Fruit fly (Drosophila melanogaster): ENCODE data around the gene asp.

Gene asp

dm6 chr3R:24753561-24754027 is at the start of gene asp:
Gene asp (plus strand): TSS chr3R:24753849.
- no peak for TF ChIP-seq CG17801 (GFP tag; optimal IDR thresholded peaks at IDR 0.05; ENCODE audit: partially characterized antibody)

dm6 chr3R:24712375-24712830 is 41.2 kb upstream of the asp start, which contains the start of the genes CG13627 and CG46316:
Gene CG13627 (plus strand): TSS chr3R:24712780.
Gene CG46316 (plus strand): TSS chr3R:24712780.
- TF ChIP-seq CG17801 (GFP tag; optimal IDR thresholded peaks at IDR 0.05; ENCODE audit: partially characterized antibody): no peak

dm6 chr3R:24717289-24717688 is 36.4 kb upstream of the asp start, which contains the start of gene Polr2L:
Gene Polr2L (plus strand): TSS chr3R:24717511.
- no peak for TF ChIP-seq CG17801 (GFP tag; optimal IDR thresholded peaks at IDR 0.05; ENCODE audit: partially characterized antibody)

- TF ChIP-seq CG17801 (GFP tag; optimal IDR thresholded peaks at IDR 0.05; ENCODE audit: partially characterized antibody): no peak
Measured at dm6 chr3R:24719314-24720290, 34.0 kb upstream of the asp start, which contains the start of the genes CG13630 and tok. Gene CG13630 (minus strand): TSS chr3R:24719364. Gene tok (plus strand): TSS chr3R:24719697.

DNA sequence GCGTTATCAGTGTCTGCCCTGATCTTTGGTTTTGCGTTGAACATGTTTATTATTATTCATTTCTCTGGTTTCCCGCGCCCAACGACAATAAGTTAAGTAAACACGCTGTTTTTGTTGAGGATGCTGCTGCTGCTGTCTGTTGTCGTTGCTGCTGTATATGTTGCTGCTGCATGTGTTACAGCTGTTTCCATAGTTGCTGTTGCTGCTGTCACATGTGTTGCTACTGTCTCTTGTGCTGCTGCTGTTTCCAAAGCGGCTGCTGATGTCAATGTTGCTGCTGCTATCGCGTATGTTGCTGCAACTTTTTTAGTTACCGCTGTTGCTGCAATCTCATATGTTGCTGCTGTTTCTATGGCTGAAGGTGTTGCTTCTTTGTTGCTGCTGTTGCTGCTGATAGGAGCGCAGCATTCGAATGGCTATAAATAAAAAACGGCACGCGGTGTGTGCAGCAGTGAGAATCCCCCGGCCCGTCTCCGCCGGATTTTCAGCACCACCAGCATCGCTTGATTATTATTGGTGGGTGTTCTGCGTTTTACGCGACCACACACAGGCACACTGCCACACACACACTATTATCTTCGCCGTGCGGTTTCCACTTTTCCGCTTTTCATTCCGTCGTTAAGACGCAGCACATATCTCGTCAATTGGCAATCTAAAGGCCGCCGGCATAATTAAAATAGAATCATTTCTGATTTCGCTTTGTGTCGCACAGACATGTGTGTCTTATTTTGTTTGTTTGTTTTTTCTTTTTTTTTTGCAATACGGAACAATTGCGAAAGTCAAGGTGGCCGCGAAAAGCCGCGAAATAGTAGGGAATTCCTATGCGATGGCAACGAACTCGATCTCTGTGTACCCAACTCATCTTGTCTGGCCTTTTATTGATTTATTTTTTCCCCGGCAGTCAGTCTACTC is 32.9 kb upstream of the asp start:
- TF ChIP-seq CG17801 (GFP tag; optimal IDR thresholded peaks at IDR 0.05; ENCODE audit: partially characterized antibody): no peak

dm6 chr3R:24726347-24726891 is 27.2 kb upstream of the asp start:
- no peak for TF ChIP-seq CG17801 (GFP tag; optimal IDR thresholded peaks at IDR 0.05; ENCODE audit: partially characterized antibody)

- no peak for TF ChIP-seq CG17801 (GFP tag; optimal IDR thresholded peaks at IDR 0.05; ENCODE audit: partially characterized antibody)
Measured at dm6 chr3R:24727038-24727437, 26.6 kb upstream of the asp start.

DNA sequence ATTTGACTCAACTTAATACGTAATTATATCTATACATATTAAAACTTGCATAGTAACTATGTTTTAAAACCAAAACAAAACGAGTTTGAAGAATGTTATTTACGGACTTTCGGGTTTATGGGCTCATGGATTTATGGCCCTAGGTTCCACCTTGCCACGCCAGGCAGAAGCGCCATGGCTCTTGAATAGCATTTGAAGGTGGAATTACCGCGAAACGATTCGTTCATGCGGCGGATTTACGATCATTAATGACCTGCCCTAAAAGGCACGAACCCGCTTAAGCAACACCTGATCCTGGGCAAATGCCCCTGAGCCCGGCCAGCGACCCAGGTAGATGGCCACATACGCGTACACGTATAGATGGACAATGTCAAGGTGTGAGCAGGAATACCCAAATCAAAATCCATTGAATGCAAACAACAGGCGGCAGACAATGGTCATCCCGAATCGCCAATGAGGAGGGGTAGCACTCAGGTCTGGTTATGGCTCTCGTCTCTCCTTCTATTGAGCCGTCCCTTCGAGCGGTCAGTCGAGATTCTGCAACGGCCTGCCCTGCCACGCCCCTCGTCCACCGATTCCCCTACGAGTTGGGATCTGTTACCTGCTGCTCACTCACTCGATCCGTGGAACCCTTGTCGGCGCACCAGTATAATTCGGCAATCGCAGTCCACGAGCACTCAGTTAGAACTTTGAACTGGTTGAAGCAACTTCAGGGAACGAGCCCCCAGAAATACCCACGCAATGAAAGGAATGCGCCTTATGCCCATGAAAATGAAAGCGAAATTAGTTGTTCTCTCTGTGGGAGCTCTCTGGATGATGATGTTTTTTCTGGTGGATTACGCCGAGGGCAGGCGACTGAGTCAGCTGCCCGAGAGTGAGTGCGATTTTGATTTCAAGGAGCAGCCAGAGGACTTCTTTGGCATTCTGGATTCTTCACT is 4.3 kb upstream of the asp start, which contains the start of gene tld:
tld (plus strand) TSS at position 677 of the 938 bp plus-strand sequence.
- no peak for TF ChIP-seq CG17801 (GFP tag; optimal IDR thresholded peaks at IDR 0.05; ENCODE audit: partially characterized antibody)

- no peak for TF ChIP-seq CG17801 (GFP tag; optimal IDR thresholded peaks at IDR 0.05; ENCODE audit: partially characterized antibody)
Measured at dm6 chr3R:24764971-24765370, 11.3 kb downstream of the asp start, which contains the start of gene AstA. Gene AstA (minus strand): TSS chr3R:24765071.

DNA sequence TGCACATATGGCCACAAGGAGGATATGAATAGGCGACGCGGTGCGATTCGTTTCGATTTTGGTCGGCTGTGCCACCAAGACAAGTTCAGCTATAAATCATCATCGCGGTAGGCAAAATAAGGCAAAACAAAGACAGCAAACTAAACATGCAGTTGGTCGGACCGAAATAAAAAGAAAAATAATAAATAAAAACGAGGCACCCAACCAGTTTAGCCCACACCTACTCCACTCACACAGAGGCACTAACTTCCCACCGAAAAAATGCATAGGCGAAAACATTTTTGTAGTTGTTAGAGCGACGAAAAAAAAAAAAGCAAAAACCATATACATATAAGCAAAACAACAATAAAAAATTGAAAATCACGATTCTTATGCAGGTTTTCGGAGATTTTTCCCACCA is 13.0 kb downstream of the asp start:
- no peak for TF ChIP-seq CG17801 (GFP tag; optimal IDR thresholded peaks at IDR 0.05; ENCODE audit: partially characterized antibody)

- no peak for TF ChIP-seq CG17801 (GFP tag; optimal IDR thresholded peaks at IDR 0.05; ENCODE audit: partially characterized antibody)
Measured at dm6 chr3R:24767667-24768340, 14.2 kb downstream of the asp start.

dm6 chr3R:24768538-24769401 is 15.1 kb downstream of the asp start, which contains the start of gene CG13631:
Gene CG13631 (plus strand): TSS chr3R:24769351.
- TF ChIP-seq CG17801 (GFP tag; optimal IDR thresholded peaks at IDR 0.05; ENCODE audit: partially characterized antibody): peak; percentile 90
